Worm (Caenorhabditis elegans) whole organism, mixed stage, embryonic: ENCODE results near the gene grl-20.

Source experiments
- M03D4.4 ChIP-seq: sonication (generic microtip); optimal IDR thresholded peaks from 2 replicates; lab custom pipeline; 2017; ENCODE audit warnings: mild to moderate bottlenecking, missing genetic modification characterization, missing compliant biosample characterization
- bed-3 ChIP-seq: fragments of 200-800 bp; sonication (Bioruptor generic); optimal IDR thresholded peaks from 3 replicates; lab custom pipeline; 2018; ENCODE audit warnings: mild to moderate bottlenecking, missing genetic modification characterization, moderate library complexity, missing compliant biosample characterization
- ceh-43 ChIP-seq: fragments of 200-800 bp; sonication (Bioruptor generic); optimal IDR thresholded peaks from 2 replicates; lab custom pipeline; 2018; ENCODE audit warnings: mild to moderate bottlenecking, missing genetic modification characterization, moderate library complexity, missing compliant biosample characterization
- ceh-83 ChIP-seq: fragments of 200-800 bp; sonication (Bioruptor generic); optimal IDR thresholded peaks from 2 replicates; lab custom pipeline; 2018; ENCODE audit warnings: mild to moderate bottlenecking, missing genetic modification characterization, missing compliant biosample characterization
- ces-1 ChIP-seq: fragments of 150-350 bp; optimal IDR thresholded peaks from 2 replicates; lab custom pipeline; 2014; ENCODE audit warnings: missing biosample characterization, missing genetic modification reagents, missing genetic modification characterization
- elt-3 ChIP-seq: fragments of 150-350 bp; optimal IDR thresholded peaks from 2 replicates; lab custom pipeline; 2014; ENCODE audit warnings: missing biosample characterization, missing genetic modification characterization
- lin-32 ChIP-seq: fragments of 200-800 bp; sonication (Bioruptor generic); optimal IDR thresholded peaks from 2 replicates; lab custom pipeline; 2018; ENCODE audit warnings: mild to moderate bottlenecking, missing genetic modification characterization, missing compliant biosample characterization
- mep-1 ChIP-seq: fragments of 150-350 bp; optimal IDR thresholded peaks from 2 replicates; lab custom pipeline; 2017; ENCODE audit warnings: missing biosample characterization, missing genetic modification reagents, missing genetic modification characterization, inconsistent platforms
- mls-2 ChIP-seq: sonication (generic microtip); optimal IDR thresholded peaks from 2 replicates; lab custom pipeline; 2016; ENCODE audit warnings: mild to moderate bottlenecking, missing genetic modification characterization, moderate library complexity, missing compliant biosample characterization
- nhr-2 ChIP-seq: fragments of 150-350 bp; optimal IDR thresholded peaks from 2 replicates; lab custom pipeline; 2014; ENCODE audit warnings: missing biosample characterization, missing genetic modification characterization
- sem-2 ChIP-seq: fragments of 200-800 bp; sonication (Bioruptor generic); optimal IDR thresholded peaks from 2 replicates; lab custom pipeline; 2018; ENCODE audit warnings: mild to moderate bottlenecking, missing genetic modification characterization, missing compliant biosample characterization
- unc-39 ChIP-seq: fragments of 150-350 bp; optimal IDR thresholded peaks from 2 replicates; lab custom pipeline; 2014; ENCODE audit warnings: missing biosample characterization, missing genetic modification characterization
- unc-62 ChIP-seq: fragments of 150-350 bp; optimal IDR thresholded peaks from 2 replicates; lab custom pipeline; 2014; ENCODE audit warnings: missing biosample characterization, missing genetic modification reagents, missing genetic modification characterization

The grl-20 gene

ce11 chrIV:2080340-2080739 lies 48.3 kb downstream of the grl-20 start:
- TF ChIP-seq unc-39 = no peak
- TF ChIP-seq sem-2 (GFP tag; lab: Kevin White, UChicago) = no peak
- no peak for TF ChIP-seq ceh-83 (GFP tag; lab: Kevin White, UChicago)
- TF ChIP-seq elt-3 (tag; lab: Kevin White, UChicago) = no peak
- no peak for TF ChIP-seq nhr-2
- no peak for TF ChIP-seq mls-2 (tag; lab: Kevin White, UChicago)
- TF ChIP-seq unc-62 (GFP tag; lab: Kevin White, UChicago) = no peak
- no peak for TF ChIP-seq bed-3 (GFP tag; lab: Kevin White, UChicago)
- TF ChIP-seq ceh-43 = no peak
- no peak for TF ChIP-seq M03D4.4 (tag; lab: Kevin White, UChicago)
- no peak for TF ChIP-seq lin-32

ce11 chrIV:2077159-2077835 lies 51.4 kb downstream of the grl-20 start:
- no peak for TF ChIP-seq mep-1 (tag; lab: Kevin White, UChicago)
- TF ChIP-seq ces-1 = peak; percentile 65
